Worm (Caenorhabditis elegans): ENCODE data around the gene dhs-22.

ce11 chrV:14439236-14439635 is 18.0 kb upstream of the dhs-22 start:
- no peak for TF ChIP-seq tab-1 (GFP tag; IDR thresholded peaks at IDR 0.05)
- TF ChIP-seq cog-1 (tag; optimal IDR thresholded peaks at IDR 0.05), result no peak
